Fruit fly (Drosophila melanogaster) S2 (cell line): ENCODE data around the gene CG13373.

Experiments used
- CG8478 ChIP-seq: fragments of >200 bp; optimal IDR thresholded peaks from 2 replicates; lab custom pipeline; 2018
- CTCF ChIP-seq, 2 experiments: fragments of >200 bp; optimal IDR thresholded peaks; 2 replicates each; lab custom pipeline; 2018

dm6 chrX:460447-460846, 16.3 kb upstream of the CG13373 start, which contains the start of gene ase:
- TF ChIP-seq CG8478 (no peak), CTCF (optimal IDR thresholded peaks at IDR 0.05; lab: Kevin White, UChicago) (no peak)
